Fruit fly (Drosophila melanogaster): Measurements from ENCODE around the gene CG11050.

Gene CG11050

DNA sequence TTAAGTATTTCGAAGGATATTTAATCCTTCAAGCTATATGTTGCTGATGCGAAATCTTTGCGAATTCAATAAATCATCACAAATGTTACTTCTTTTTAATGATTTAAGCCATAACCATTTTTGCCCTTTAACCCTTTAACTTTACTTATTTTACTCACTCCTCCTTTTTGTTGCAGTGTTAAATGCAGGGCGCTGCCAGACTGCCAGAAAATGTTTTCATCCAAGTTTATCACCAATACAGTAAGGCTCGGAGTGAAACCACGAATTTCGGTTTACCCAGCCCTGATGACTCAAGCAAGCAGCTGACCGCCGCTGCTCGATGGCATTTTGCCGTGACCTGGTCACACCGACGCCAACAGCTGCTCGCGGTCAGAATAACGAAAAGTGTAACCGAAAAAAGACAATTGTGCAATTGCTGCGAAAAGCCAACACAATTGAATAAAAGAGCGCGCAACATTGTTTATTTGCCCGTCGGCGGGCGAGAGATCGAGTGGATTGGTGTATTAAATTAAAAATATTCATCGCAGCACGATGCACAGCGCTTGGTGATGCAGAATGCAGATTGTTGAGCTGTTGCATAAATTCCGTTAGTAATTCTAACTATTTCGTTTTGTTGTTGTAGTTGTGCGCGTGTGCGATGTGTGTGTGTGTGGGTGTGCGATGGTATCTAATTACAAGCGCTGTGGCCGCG, at the start of gene CG11050 (continued):
- TF ChIP-seq toy (GFP tag; IDR thresholded peaks at IDR 0.05) (0 out of 2 replicates have a peak, but pooled peaks have one; percentile 19), CG2889 (GFP tag; IDR thresholded peaks at IDR 0.05) (0 out of 3 replicates have a peak, but pooled peaks have one; percentile 36), HmgD (GFP tag; optimal IDR thresholded peaks at IDR 0.05) (peak; percentile 97), btn (GFP tag; optimal IDR thresholded peaks at IDR 0.05) (no peak), fu2 (GFP tag; optimal IDR thresholded peaks at IDR 0.05) (peak; percentile 81), Dip2 (GFP tag; IDR thresholded peaks at IDR 0.05) (no peak), CG17328 (GFP tag; IDR thresholded peaks at IDR 0.05) (peak; percentile 73), CG8924 (tag; optimal IDR thresholded peaks at IDR 0.05) (peak; percentile 59), CG10267 (tag; optimal IDR thresholded peaks at IDR 0.05) (peak; percentile 81), CG1233 (GFP tag; optimal IDR thresholded peaks at IDR 0.05) (peak; percentile 23), CG34376 (GFP tag; optimal IDR thresholded peaks at IDR 0.05) (peak; percentile 46), abd-A (tag; optimal IDR thresholded peaks at IDR 0.05) (peak; percentile 64), seq (GFP tag; IDR thresholded peaks at IDR 0.05) (0 out of 2 replicates have a peak, but pooled peaks have one; percentile 35), CG11696 (GFP tag; IDR thresholded peaks at IDR 0.05) (peak; percentile 61; the same call in 1 of the 2 replicates), Ets65A (GFP tag) (peak; percentile 96), zfh1 (GFP tag; IDR thresholded peaks at IDR 0.05) (peak; percentile 83), CG31224 (GFP tag; IDR thresholded peaks at IDR 0.05) (peak; percentile 64), CG13123 (GFP tag; optimal IDR thresholded peaks at IDR 0.05) (peak; percentile 65), onecut (GFP tag; IDR thresholded peaks at IDR 0.05) (peak; percentile 61), prd (optimal IDR thresholded peaks at IDR 0.05) (no peak), prd (GFP tag; IDR thresholded peaks at IDR 0.05) (peak; percentile 73), CG4854 (GFP tag; optimal IDR thresholded peaks at IDR 0.05) (peak; percentile 48), luna (GFP tag; optimal IDR thresholded peaks at IDR 0.05) (peak; percentile 65), CG11560 (tag; IDR thresholded peaks at IDR 0.05) (peak; percentile 60; the same call in 2 of the 3 replicates), Ssrp (tag; optimal IDR thresholded peaks at IDR 0.05) (peak; percentile 37), CG9876 (GFP tag; optimal IDR thresholded peaks at IDR 0.05) (peak; percentile 72), pnt (GFP tag; optimal IDR thresholded peaks at IDR 0.05) (peak; percentile 75), CG3065 (GFP tag; optimal IDR thresholded peaks at IDR 0.05) (peak; percentile 35), dm (GFP tag; optimal IDR thresholded peaks at IDR 0.05) (peak; percentile 75), CG12744 (GFP tag; optimal IDR thresholded peaks at IDR 0.05) (peak; percentile 68), CG6765 (GFP tag; optimal IDR thresholded peaks at IDR 0.05) (peak; percentile 40), gt (GFP tag; IDR thresholded peaks at IDR 0.05) (0 out of 2 replicates have a peak, but pooled peaks have one; percentile 27), HmgZ (tag; optimal IDR thresholded peaks at IDR 0.05) (peak; percentile 87), hth (optimal IDR thresholded peaks at IDR 0.05) (no peak), CG10147 (GFP tag; optimal IDR thresholded peaks at IDR 0.05) (peak; percentile 67), ems (GFP tag; optimal IDR thresholded peaks at IDR 0.05) (peak; percentile 81), klu (GFP tag; IDR thresholded peaks at IDR 0.05) (peak; percentile 59), CG6272 (GFP tag; IDR thresholded peaks at IDR 0.05) (peak; percentile 52; the same call in 1 of the 2 replicates), CG5953 (GFP tag; IDR thresholded peaks at IDR 0.05) (peak; percentile 39; the same call in 1 of the 2 replicates), sqz (GFP tag; optimal IDR thresholded peaks at IDR 0.05) (no peak), gem (tag; optimal IDR thresholded peaks at IDR 0.05) (peak; percentile 80), CG6689 (GFP tag; IDR thresholded peaks at IDR 0.05) (peak; percentile 55), kay (GFP tag; optimal IDR thresholded peaks at IDR 0.05) (peak; percentile 100), otp (GFP tag; IDR thresholded peaks at IDR 0.05) (0 out of 3 replicates have a peak, but pooled peaks have one; percentile 70), pb (GFP tag; optimal IDR thresholded peaks at IDR 0.05) (peak; percentile 59), CG18476 (GFP tag; optimal IDR thresholded peaks at IDR 0.05) (peak; percentile 63), CG32772 (GFP tag; IDR thresholded peaks at IDR 0.05) (peak; percentile 46; the same call in 1 of the 2 replicates), Elba2 (GFP tag; optimal IDR thresholded peaks at IDR 0.05) (peak; percentile 62), so (GFP tag; IDR thresholded peaks at IDR 0.05) (peak; percentile 61; the same call in 1 of the 3 replicates), CG2202 (tag; optimal IDR thresholded peaks at IDR 0.05) (peak; percentile 35), CG33213 (GFP tag; optimal IDR thresholded peaks at IDR 0.05) (peak; percentile 97)

Measured in whole organism, embryonic.